In the genomic region with DNA sequence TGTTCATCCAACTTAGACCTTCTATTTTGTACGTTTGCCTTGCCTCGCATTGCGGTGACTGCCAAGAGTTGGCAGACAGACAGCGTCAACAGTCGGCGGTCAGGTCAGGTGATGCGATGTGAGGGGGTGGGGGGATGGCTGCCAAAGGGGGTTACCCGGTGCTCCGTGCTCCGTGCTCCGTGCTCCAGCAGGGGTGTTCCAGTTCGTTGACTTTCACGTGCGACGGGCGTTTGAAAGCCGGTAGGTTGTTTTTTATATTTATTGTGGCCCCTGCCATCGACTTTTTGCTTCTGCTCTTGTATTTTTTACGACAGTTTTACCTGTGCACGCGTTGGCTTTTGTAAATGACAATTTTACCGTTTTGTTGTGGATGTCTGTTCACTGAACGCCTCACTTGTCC, we compare ENCODE assay signal across 1 fruit fly cellular context.
TF ChIP-seq lines count a peak whose summit lies in the region.

No protein-coding gene starts in this region.

TF ChIP-seq in whole organism, embryonic, 481 proteins besides CTCF, POLR2A, EP300 and RAD21 (continued from another document):
- TF ChIP-seq gsb (GFP tag; IDR thresholded peaks at IDR 0.05; lab: Robert Waterston, UW) = no peak
- no peak for TF ChIP-seq trh (GFP tag; optimal IDR thresholded peaks at IDR 0.05; lab: Kevin White, UChicago)
- TF ChIP-seq cwo (GFP tag; optimal IDR thresholded peaks at IDR 0.05; lab: Kevin White, UChicago) = peak; percentile 72
- TF ChIP-seq CG18764 (GFP tag; optimal IDR thresholded peaks at IDR 0.05; lab: Kevin White, UChicago) = no peak
- TF ChIP-seq CG31365 (tag; optimal IDR thresholded peaks at IDR 0.05; lab: Kevin White, UChicago) = no peak
- no peak for TF ChIP-seq NfI (GFP tag; optimal IDR thresholded peaks at IDR 0.05; lab: Kevin White, UChicago)
- 0 out of 3 replicates have a peak, but pooled peaks have one; percentile 9 for TF ChIP-seq zfh1 (GFP tag; IDR thresholded peaks at IDR 0.05; lab: Robert Waterston, UW)
- no peak for TF ChIP-seq onecut (GFP tag; IDR thresholded peaks at IDR 0.05; lab: Robert Waterston, UW)
- no peak for TF ChIP-seq CG15073 (GFP tag; optimal IDR thresholded peaks at IDR 0.05; lab: Kevin White, UChicago)
- TF ChIP-seq crol (GFP tag; IDR thresholded peaks at IDR 0.05; lab: Robert Waterston, UW) = peak; percentile 44; the same call in 1 of the 2 replicates
- no peak for TF ChIP-seq her (GFP tag; optimal IDR thresholded peaks at IDR 0.05; lab: Kevin White, UChicago)
- no peak for TF ChIP-seq Dfd (GFP tag; optimal IDR thresholded peaks at IDR 0.05; lab: Kevin White, UChicago)
- TF ChIP-seq usp (GFP tag; optimal IDR thresholded peaks at IDR 0.05; lab: Kevin White, UChicago) = no peak
